Worm (Caenorhabditis elegans): Measurements from ENCODE around the gene rimb-1.
A peak's percentile ranks its signal among the peaks of the same experiment; 100 is the strongest.

ce11 chrIII:1824264-1824922, 36.3 kb downstream of the rimb-1 start, which contains the start of the genes pvf-1 and Y39A3CL.7:
- TF ChIP-seq nhr-237 (tag; optimal IDR thresholded peaks at IDR 0.05) (no peak), lsy-2 (tag; optimal IDR thresholded peaks at IDR 0.05) (peak; percentile 49 to 60), nhr-77 (tag; optimal IDR thresholded peaks at IDR 0.05) (no peak), egl-27 (tag; optimal IDR thresholded peaks at IDR 0.05) (no peak), nhr-76 (tag; optimal IDR thresholded peaks at IDR 0.05) (no peak), snpc-4 (tag; optimal IDR thresholded peaks at IDR 0.05) (no peak), ceh-88 (GFP tag; IDR thresholded peaks at IDR 0.05) (no peak), nhr-47 (tag; optimal IDR thresholded peaks at IDR 0.05) (no peak), ztf-11 (tag; optimal IDR thresholded peaks at IDR 0.05) (no peak), zag-1 (tag; optimal IDR thresholded peaks at IDR 0.05) (no peak)

Measured in whole organism, L1 larva.